Fruit fly (Drosophila melanogaster) whole organism: ENCODE results near the gene Sxl.

Experiments
- Dll ChIP-seq: fragments of >200 bp; optimal IDR thresholded peaks from 2 replicates; lab custom pipeline; 2017
- EcR ChIP-seq, 2 experiments: fragments of >200 bp; optimal IDR thresholded peaks; 2 replicates each; lab custom pipeline; 2017; ENCODE audit warnings: missing biosample characterization in 2 of 2, missing genetic modification characterization in 2 of 2, missing genetic modification reagents in 2 of 2
- psq ChIP-seq: fragments of >200 bp; optimal IDR thresholded peaks from 2 replicates; lab custom pipeline; 2017

DNA sequence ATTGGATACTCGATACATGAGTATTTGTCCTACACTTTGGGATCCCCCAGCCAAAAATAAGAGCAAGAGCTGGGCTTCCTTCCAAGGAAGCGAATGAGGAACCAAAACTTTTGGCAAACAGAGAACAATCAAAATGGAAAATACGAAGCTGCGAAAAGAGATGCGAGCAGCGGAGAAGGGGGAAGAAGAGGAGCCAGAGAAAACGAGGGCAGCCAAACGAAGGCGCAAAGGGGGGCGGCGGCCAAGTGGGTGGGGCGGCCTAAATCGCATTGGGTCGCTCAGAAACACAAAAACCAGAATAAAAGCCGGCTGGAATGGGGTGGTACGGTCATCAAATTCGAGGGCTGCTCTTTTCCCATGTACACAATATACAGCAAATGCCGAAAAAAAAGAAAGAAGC lies 3.7 kb downstream of the Sxl start:
- no peak for TF ChIP-seq Dll
- TF ChIP-seq psq (lab: Kevin White, UChicago), result no peak
- TF ChIP-seq EcR (GFP tag; optimal IDR thresholded peaks at IDR 0.05; lab: Kevin White, UChicago), result no peak
